Fruit fly (Drosophila melanogaster) ovary, adult (tissue): ENCODE results near the gene Ser7.

Source experiments
- CG17801 ChIP-seq: fragments of 200-800 bp; optimal IDR thresholded peaks from 2 replicates; lab custom pipeline; 2019; ENCODE audit warnings: missing biosample characterization, mild to moderate bottlenecking, missing genetic modification characterization, moderate library complexity; ENCODE audit not compliant: partially characterized antibody

The Ser7 gene

DNA sequence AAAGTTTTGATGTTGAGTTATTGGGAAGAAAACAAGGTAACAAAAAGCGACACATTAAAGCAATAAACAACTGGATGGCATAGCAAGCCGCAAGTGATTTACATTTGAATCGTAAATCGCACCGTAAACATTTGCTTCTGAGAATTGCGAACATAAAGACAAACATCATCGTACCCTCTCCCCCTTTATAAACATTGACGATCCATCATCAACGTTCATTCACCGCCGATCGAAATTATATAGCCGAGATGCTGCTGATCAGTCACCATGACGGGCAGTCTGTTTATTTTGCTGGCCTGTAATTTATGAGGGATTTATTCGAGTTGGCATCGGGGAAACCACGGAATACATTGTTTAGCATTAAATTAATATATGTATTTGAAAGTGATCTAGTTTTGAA is 20.3 kb downstream of the Ser7 start:
- TF ChIP-seq CG17801 = no peak

DNA sequence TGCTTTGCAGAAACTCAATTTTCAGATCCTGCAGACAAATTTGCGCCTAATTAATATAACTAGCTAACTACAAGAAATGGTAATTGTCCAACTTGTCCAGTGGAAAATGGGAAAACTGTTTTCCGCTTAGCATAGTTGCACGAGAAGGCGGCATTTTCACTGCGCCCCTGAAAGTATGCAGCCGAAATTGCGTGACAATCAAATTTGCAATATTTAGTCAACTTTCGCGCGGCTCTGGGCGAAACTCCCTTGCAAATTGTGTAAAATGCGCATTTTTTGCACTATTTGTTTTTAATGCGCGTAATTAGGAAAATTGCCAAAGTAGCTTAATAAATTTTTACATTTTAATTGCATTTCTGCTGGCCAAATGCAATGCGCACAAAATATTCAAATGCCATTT is 24.7 kb downstream of the Ser7 start:
- no peak for TF ChIP-seq CG17801

DNA sequence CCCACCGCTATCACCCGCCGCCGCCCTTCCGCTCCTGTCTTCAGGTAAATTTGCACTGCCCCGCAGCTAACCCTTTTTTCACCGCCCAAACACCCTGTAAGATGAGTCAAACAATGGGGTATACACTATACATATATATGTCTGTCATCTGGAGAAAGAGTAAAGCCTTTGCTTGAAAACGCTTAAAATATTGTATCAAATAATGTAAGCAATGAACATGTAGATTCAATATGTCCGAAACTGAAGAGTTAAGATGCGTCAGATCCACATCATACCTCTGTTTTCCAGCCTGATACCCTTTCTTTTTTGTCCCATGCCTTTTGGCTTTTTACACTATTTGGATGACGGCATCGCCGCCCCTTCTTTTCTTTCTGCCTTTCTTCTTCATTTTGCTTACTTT is 27.8 kb downstream of the Ser7 start:
- TF ChIP-seq CG17801 = peak; percentile 20

DNA sequence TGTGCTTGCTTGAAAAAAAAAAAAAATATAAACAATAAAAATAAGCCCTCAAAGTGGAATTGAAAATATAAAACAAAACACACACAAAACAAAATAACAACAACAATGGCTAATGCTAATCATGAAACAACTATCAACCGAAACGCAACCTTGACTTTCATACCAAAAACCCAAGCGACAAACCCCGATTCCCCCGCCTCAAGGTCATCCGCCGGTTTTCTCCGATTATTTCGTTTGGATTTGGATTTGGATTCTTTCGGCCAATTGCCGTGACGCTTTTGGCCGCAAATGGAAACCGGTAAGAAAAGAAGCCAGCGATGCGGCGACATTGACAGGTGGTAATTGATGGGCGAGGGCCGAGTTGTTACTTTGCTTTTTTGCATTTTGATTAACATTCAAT is 32.6 kb downstream of the Ser7 start:
- TF ChIP-seq CG17801 = no peak

DNA sequence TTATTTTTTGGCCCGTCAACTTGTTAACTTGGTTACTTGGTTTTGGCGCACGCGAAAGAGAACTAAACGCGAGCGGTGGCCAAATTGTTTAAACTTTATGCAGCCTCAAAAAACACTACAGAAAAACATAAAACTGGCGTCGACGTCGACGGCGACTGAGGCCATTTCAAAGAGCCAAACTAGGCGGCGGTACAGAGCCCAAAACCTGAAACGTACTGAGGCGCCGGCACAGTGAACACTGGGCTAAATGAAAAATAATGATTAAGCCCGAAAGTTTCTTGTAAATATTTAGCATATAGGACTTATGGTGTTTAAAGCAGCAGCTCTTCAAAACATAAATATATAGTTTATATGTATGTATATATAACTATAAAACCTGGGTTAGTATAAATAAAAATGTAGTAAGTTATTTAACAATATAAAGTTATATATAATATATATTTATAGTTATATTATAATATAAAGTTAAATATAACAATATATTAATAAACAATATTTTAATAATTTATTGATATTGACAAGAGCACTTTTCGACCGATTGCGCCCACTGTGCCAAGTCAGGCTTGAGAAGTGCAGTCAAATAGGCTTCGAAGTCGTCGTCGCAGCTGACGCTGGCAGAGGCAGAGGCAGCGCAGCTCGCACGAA is 34.6 kb downstream of the Ser7 start, which contains the start of gene CG15249:
Gene CG15249, minus strand, starts transcription at position 51 of the 645 bp plus-strand sequence.
- TF ChIP-seq CG17801 = no peak

DNA sequence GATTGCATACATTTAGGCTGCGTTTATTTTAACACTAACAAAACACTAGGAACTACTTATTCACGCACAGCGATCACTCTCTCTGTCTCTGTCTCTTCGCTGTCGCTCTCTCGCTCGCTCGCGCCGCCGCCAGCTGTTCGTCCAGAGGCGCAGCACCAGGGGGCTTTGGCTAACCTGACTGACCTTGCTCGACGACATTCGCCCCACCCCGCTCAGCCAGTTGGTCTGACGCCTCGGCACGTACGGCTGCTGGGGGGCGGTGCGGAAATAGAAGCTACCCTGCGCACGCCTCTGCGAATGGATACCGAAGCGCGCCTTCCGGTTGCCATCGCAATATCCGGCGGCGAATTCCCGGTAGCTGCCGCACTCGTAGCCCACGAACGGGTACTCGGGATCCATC is 44.4 kb downstream of the Ser7 start:
- no peak for TF ChIP-seq CG17801

DNA sequence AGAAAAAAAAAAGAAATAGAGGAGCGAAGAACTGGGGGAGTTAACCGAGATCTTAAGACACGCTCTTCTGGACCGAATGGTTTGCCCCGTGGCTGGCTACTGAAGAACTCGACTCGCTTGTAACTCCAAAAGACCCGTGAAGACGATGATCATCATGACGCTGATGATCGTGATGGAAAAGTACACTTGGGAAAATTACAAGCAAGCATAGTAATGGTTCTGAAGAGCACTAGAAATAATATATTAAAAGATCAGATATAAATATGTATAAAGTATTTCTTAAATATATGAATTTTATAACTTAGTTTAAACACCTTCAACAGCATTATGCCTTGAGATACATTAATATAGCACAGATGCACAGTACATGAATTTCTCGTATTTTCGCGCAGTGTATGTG is 46.0 kb downstream of the Ser7 start, which contains the start of gene CG1986:
Gene CG1986, minus strand, starts transcription at position 101 of the 400 bp plus-strand sequence.
- no peak for TF ChIP-seq CG17801

DNA sequence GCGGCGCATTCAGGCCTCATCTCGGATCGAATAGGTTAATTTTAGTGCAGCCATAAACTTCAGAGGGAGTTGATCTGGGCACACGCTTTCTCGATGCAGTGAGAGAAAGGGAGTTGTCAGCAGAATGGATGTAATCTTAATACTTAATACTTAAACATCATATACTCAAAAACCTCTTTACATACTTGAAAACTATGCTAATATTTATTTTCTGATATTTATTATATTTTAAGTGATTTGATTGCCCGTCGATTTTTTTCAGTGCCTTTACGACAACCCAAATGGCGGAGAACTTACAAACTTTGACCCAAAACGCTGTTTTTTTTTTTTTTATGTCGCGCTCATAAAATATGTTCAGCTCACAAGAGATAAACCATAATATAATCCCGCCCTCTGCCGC is 46.7 kb downstream of the Ser7 start:
- no peak for TF ChIP-seq CG17801
